Worm (Caenorhabditis elegans): ENCODE data around the gene spin-4.

- TF ChIP-seq hmbx-1 (tag; optimal IDR thresholded peaks at IDR 0.05) = no peak
- no peak for TF ChIP-seq tbx-11 (GFP tag; IDR thresholded peaks at IDR 0.05)
- TF ChIP-seq hnd-1 (tag; optimal IDR thresholded peaks at IDR 0.05) = no peak
These were observed 9.5 kb downstream of the spin-4 start for ce11 chrIII:12697591-12697990.

Measured in whole organism, early embryonic.